Fruit fly (Drosophila melanogaster): ENCODE measurements around the gene osk.

Gene osk

DNA sequence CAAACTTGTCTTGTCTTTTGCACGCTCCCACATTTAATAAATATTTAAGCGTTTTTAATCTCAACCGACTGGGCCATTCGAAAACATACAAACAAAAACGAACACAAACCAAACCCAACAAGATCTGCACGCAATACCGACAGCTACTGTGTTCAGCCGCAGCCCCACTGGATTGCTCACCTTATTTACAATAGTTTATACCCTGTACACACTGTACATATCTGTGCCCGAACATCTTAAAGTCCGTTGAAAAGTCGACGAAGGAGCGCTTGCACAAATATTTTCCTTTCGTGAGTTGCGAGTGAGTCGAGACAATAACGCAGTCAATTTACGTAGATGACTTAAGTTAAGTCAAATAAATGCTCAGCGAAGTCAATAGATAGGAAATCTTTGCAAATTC lies 44.5 kb upstream of the osk start:
- TF ChIP-seq Hr78 (GFP tag; optimal IDR thresholded peaks at IDR 0.05) = no peak
- no peak for TF ChIP-seq sage (GFP tag; optimal IDR thresholded peaks at IDR 0.05)
- peak; percentile 21 for TF ChIP-seq rgr (GFP tag; optimal IDR thresholded peaks at IDR 0.05)

- TF ChIP-seq br (GFP tag; optimal IDR thresholded peaks at IDR 0.05) (no peak), Abd-B (GFP tag; optimal IDR thresholded peaks at IDR 0.05) (no peak), N (GFP tag; optimal IDR thresholded peaks at IDR 0.05) (no peak), pan (optimal IDR thresholded peaks at IDR 0.05) (no peak)
Observed at dm6 chr3R:8891675-8892074, 43.3 kb upstream of the osk start.

dm6 chr3R:8892993-8893670 lies 41.8 kb upstream of the osk start:
- no peak for TF ChIP-seq dl (GFP tag; optimal IDR thresholded peaks at IDR 0.05; ENCODE audit: insufficient read depth in 1 of 2, partially characterized antibody in 2 of 2)
- no peak for TF ChIP-seq Vsx2 (GFP tag; optimal IDR thresholded peaks at IDR 0.05; ENCODE audit: partially characterized antibody)
- peak; percentile 68 for TF ChIP-seq rgr (GFP tag; optimal IDR thresholded peaks at IDR 0.05)
- TF ChIP-seq OdsH (GFP tag; optimal IDR thresholded peaks at IDR 0.05) = peak; percentile 47
- TF ChIP-seq CG32264 (GFP tag; optimal IDR thresholded peaks at IDR 0.05) = no peak
- no peak for TF ChIP-seq Dfd (GFP tag; optimal IDR thresholded peaks at IDR 0.05)
- peak; percentile 24 for TF ChIP-seq psq (GFP tag; optimal IDR thresholded peaks at IDR 0.05)
- peak; percentile 41 for TF ChIP-seq HLH106 (tag; optimal IDR thresholded peaks at IDR 0.05)
- TF ChIP-seq Hnf4 (GFP tag; optimal IDR thresholded peaks at IDR 0.05) = peak; percentile 46
- TF ChIP-seq Hr83 (GFP tag; optimal IDR thresholded peaks at IDR 0.05; ENCODE audit: poor library complexity, severe bottlenecking) = no peak
- TF ChIP-seq br (GFP tag; optimal IDR thresholded peaks at IDR 0.05) = peak; percentile 3
- no peak for TF ChIP-seq tai (GFP tag; optimal IDR thresholded peaks at IDR 0.05)
- TF ChIP-seq Jra (GFP tag; optimal IDR thresholded peaks at IDR 0.05) = no peak
- peak; percentile 60 for TF ChIP-seq ey (GFP tag; optimal IDR thresholded peaks at IDR 0.05)
- TF ChIP-seq Myc (optimal IDR thresholded peaks at IDR 0.05) = no peak
- peak; percentile 22 for TF ChIP-seq Sp1 (GFP tag; optimal IDR thresholded peaks at IDR 0.05)
- TF ChIP-seq brk (GFP tag; optimal IDR thresholded peaks at IDR 0.05) = peak; percentile 26
- TF ChIP-seq GATAd (GFP tag; optimal IDR thresholded peaks at IDR 0.05) = no peak
- TF ChIP-seq CG9705 (GFP tag; optimal IDR thresholded peaks at IDR 0.05) = no peak
- TF ChIP-seq Hr78 (GFP tag; optimal IDR thresholded peaks at IDR 0.05) = no peak
- no peak for TF ChIP-seq sv (GFP tag; optimal IDR thresholded peaks at IDR 0.05)
- no peak for TF ChIP-seq pan (optimal IDR thresholded peaks at IDR 0.05)
- TF ChIP-seq Rel (GFP tag; optimal IDR thresholded peaks at IDR 0.05) = no peak
- no peak for TF ChIP-seq Rel (tag; optimal IDR thresholded peaks at IDR 0.05)
- TF ChIP-seq fru (GFP tag; optimal IDR thresholded peaks at IDR 0.05) = peak; percentile 64
- TF ChIP-seq jim (GFP tag; optimal IDR thresholded peaks at IDR 0.05) = no peak
- no peak for TF ChIP-seq Mio (GFP tag; optimal IDR thresholded peaks at IDR 0.05)
- peak; percentile 62 for TF ChIP-seq h (GFP tag; optimal IDR thresholded peaks at IDR 0.05)
- no peak for TF ChIP-seq dmrt93B (GFP tag; optimal IDR thresholded peaks at IDR 0.05)
- no peak for TF ChIP-seq dsf (GFP tag; optimal IDR thresholded peaks at IDR 0.05; ENCODE audit: borderline replicate concordance)
- TF ChIP-seq usp (GFP tag; optimal IDR thresholded peaks at IDR 0.05) = no peak
- no peak for TF ChIP-seq sage (GFP tag; optimal IDR thresholded peaks at IDR 0.05)
- no peak for TF ChIP-seq CrebA (GFP tag; optimal IDR thresholded peaks at IDR 0.05; ENCODE audit: borderline replicate concordance)
- peak; percentile 50 for TF ChIP-seq woc (GFP tag; optimal IDR thresholded peaks at IDR 0.05)
- TF ChIP-seq Dif (GFP tag; optimal IDR thresholded peaks at IDR 0.05; ENCODE audit: partially characterized antibody) = no peak
- no peak for TF ChIP-seq Abd-B (GFP tag; optimal IDR thresholded peaks at IDR 0.05)
- TF ChIP-seq lola (GFP tag; optimal IDR thresholded peaks at IDR 0.05) = no peak
- no peak for TF ChIP-seq N (GFP tag; optimal IDR thresholded peaks at IDR 0.05)
- TF ChIP-seq foxo (GFP tag; optimal IDR thresholded peaks at IDR 0.05) = peak in 1 of 2 experiments; percentile 57
